Worm (Caenorhabditis elegans) whole organism, L1 larva: ENCODE data around the gene B0280.2.

Experiments
- blmp-1 ChIP-seq: fragments of 150-350 bp; optimal IDR thresholded peaks from 2 replicates; lab custom pipeline; 2014; ENCODE audit warnings: missing biosample characterization, missing genetic modification characterization
- ceh-82 ChIP-seq, 3 experiments: fragments of 150-350 bp in 1 of 3; sonication (generic microtip) in 2 of 3; optimal IDR thresholded peaks; 2 replicates each; lab custom pipeline; 2014 to 2017; ENCODE audit warnings: missing biosample characterization in 3 of 3, missing genetic modification characterization in 3 of 3
- elt-2 ChIP-seq: sonication (generic microtip); optimal IDR thresholded peaks from 2 replicates; lab custom pipeline; 2016; ENCODE audit warnings: missing genetic modification characterization, mild to moderate bottlenecking, inconsistent platforms, missing compliant biosample characterization, missing genetic modification reagents
- lin-15B ChIP-seq: fragments of 150-350 bp; sonication (generic microtip); optimal IDR thresholded peaks from 3 replicates; lab custom pipeline; 2014; ENCODE audit warnings: missing biosample characterization, missing genetic modification characterization
- snpc-4 ChIP-seq: fragments of 150-350 bp; optimal IDR thresholded peaks from 2 replicates; lab custom pipeline; 2014; ENCODE audit warnings: missing biosample characterization, missing genetic modification characterization
- swsn-7 ChIP-seq: sonication (generic microtip); optimal IDR thresholded peaks from 2 replicates; lab custom pipeline; 2016; ENCODE audit warnings: missing genetic modification characterization, missing compliant biosample characterization
- ztf-11 ChIP-seq, 2 experiments: sonication (generic microtip); optimal IDR thresholded peaks; 2 replicates each; lab custom pipeline; 2016 to 2017; ENCODE audit warnings: missing genetic modification characterization in 2 of 2, missing biosample characterization in 1 of 2, missing compliant biosample characterization in 1 of 2
- ztf-4 ChIP-seq: fragments of 150-350 bp; optimal IDR thresholded peaks from 2 replicates; lab custom pipeline; 2014; ENCODE audit warnings: missing biosample characterization, missing genetic modification characterization

DNA sequence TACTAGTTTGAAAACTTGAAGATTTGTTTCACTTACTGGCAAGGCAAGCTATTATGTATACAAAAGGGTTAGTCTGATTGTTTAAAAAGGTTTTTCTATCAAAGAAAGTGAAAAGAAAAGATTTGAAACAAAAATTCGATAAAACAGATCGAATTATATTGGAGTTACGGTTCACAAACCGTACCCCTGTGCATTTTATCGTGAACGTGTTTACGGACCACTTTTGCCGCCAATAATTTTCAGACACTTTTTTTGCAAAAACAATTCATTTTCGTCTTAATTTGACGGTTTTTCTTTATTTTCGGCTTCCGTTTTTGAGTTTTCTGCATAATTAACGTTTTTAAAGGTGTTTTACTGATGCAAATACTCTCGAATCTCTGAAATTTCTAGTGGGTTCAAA, 40.8 kb downstream of the B0280.2 start:
- TF ChIP-seq elt-2 (tag; lab: Kevin White, UChicago) (no peak), lin-15B (tag; lab: Kevin White, UChicago) (no peak), blmp-1 (tag; lab: Kevin White, UChicago) (no peak), ztf-4 (tag; lab: Kevin White, UChicago) (no peak), ceh-82 (tag; optimal IDR thresholded peaks at IDR 0.05; lab: Kevin White, UChicago) (no peak), snpc-4 (tag; lab: Kevin White, UChicago) (no peak), ztf-11 (tag; optimal IDR thresholded peaks at IDR 0.05; lab: Kevin White, UChicago) (no peak), swsn-7 (tag; lab: Kevin White, UChicago) (no peak)
